Worm (Caenorhabditis elegans) whole organism, L2 larva: ENCODE data around the gene C13C4.7.

Experiments
- ama-1 ChIP-seq: fragments of 150-350 bp; optimal IDR thresholded peaks from 2 replicates; lab custom pipeline; 2018; ENCODE audit warnings: inconsistent platforms
- egl-27 ChIP-seq: sonication (generic microtip); optimal IDR thresholded peaks from 3 replicates; lab custom pipeline; 2017; ENCODE audit warnings: missing biosample characterization, missing genetic modification reagents, missing genetic modification characterization
- fos-1 ChIP-seq: fragments of 150-350 bp; optimal IDR thresholded peaks from 2 replicates; lab custom pipeline; 2014; ENCODE audit warnings: missing biosample characterization, missing genetic modification characterization
- lin-39 ChIP-seq: fragments of 150-350 bp; optimal IDR thresholded peaks from 2 replicates; lab custom pipeline; 2014; ENCODE audit warnings: missing biosample characterization, missing genetic modification reagents, missing genetic modification characterization
- mdl-1 ChIP-seq, 2 experiments: fragments of 150-350 bp in 1 of 2; sonication (generic microtip) in 1 of 2; optimal IDR thresholded peaks; 2 replicates each; lab custom pipeline; 2017; ENCODE audit warnings: missing biosample characterization in 2 of 2, missing genetic modification characterization in 2 of 2
- nhr-23 ChIP-seq: fragments of 150-350 bp; optimal IDR thresholded peaks from 2 replicates; lab custom pipeline; 2014; ENCODE audit warnings: missing biosample characterization, missing genetic modification reagents, missing genetic modification characterization
- nhr-6 ChIP-seq: fragments of 150-350 bp; optimal IDR thresholded peaks from 2 replicates; lab custom pipeline; 2014; ENCODE audit warnings: missing biosample characterization, missing genetic modification characterization
- sma-3 ChIP-seq: sonication (generic microtip); optimal IDR thresholded peaks from 2 replicates; lab custom pipeline; 2016; ENCODE audit warnings: missing genetic modification reagents, missing genetic modification characterization, missing compliant biosample characterization
- unc-62 ChIP-seq: fragments of 150-350 bp; optimal IDR thresholded peaks from 2 replicates; lab custom pipeline; 2014; ENCODE audit warnings: missing biosample characterization, missing genetic modification reagents, missing genetic modification characterization
- ztf-4 ChIP-seq: fragments of 150-350 bp; optimal IDR thresholded peaks from 2 replicates; lab custom pipeline; 2014; ENCODE audit warnings: missing biosample characterization, missing genetic modification characterization

DNA sequence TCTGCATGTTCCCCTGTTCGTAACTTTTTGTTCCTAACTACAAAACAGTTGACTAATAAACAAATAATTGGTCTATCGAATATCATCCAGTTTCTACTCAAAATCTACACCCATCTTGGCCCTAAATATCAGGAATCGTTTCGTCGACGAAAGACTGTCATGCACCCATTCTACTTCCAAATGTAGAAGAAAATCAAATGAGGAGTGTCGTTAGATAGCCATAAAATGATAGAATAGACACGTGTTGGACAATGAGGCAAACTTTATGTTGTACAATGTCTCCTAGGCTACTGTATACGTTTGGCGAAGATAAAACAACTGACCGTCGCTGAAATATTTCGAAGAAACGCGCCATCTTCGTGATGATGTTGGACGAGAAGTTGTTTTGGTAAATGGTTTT, 39.7 kb upstream of the C13C4.7 start:
- no peak for TF ChIP-seq fos-1 (tag; lab: Kevin White, UChicago)
- TF ChIP-seq mdl-1 (tag; optimal IDR thresholded peaks at IDR 0.05; lab: Kevin White, UChicago): no peak
- no peak for TF ChIP-seq ama-1
- no peak for TF ChIP-seq nhr-6
- TF ChIP-seq unc-62 (GFP tag; lab: Kevin White, UChicago): no peak
- no peak for TF ChIP-seq sma-3 (GFP tag; lab: Kevin White, UChicago)
- no peak for TF ChIP-seq lin-39 (tag; lab: Kevin White, UChicago)
- no peak for TF ChIP-seq ztf-4 (tag; lab: Kevin White, UChicago)
- TF ChIP-seq egl-27: no peak
- no peak for TF ChIP-seq nhr-23 (tag; lab: Kevin White, UChicago)
